Worm (Caenorhabditis elegans) whole organism, mixed stage, embryonic: Measurements from ENCODE around the gene Y75B8A.33.
"Not testable (repeated sequence)": the region's sequence is repeated elsewhere in the genome, so short reads cannot be mapped to it uniquely, and the experiment has no call there.

ENCODE experiments used
- M03D4.4 ChIP-seq: sonication (generic microtip); optimal IDR thresholded peaks from 2 replicates; lab custom pipeline; 2017; ENCODE audit warnings: mild to moderate bottlenecking, missing genetic modification characterization, missing compliant biosample characterization
- ces-1 ChIP-seq: fragments of 150-350 bp; optimal IDR thresholded peaks from 2 replicates; lab custom pipeline; 2014; ENCODE audit warnings: missing biosample characterization, missing genetic modification reagents, missing genetic modification characterization
- lsy-2 ChIP-seq: fragments of 150-350 bp; optimal IDR thresholded peaks from 2 replicates; lab custom pipeline; 2014; ENCODE audit warnings: missing biosample characterization, missing genetic modification characterization
- nhr-76 ChIP-seq: sonication (generic microtip); optimal IDR thresholded peaks from 2 replicates; lab custom pipeline; 2017; ENCODE audit warnings: missing biosample characterization, missing genetic modification characterization
- unc-39 ChIP-seq: fragments of 150-350 bp; optimal IDR thresholded peaks from 2 replicates; lab custom pipeline; 2014; ENCODE audit warnings: missing biosample characterization, missing genetic modification characterization
- zip-8 ChIP-seq: fragments of 150-350 bp; optimal IDR thresholded peaks from 2 replicates; lab custom pipeline; 2014; ENCODE audit warnings: missing biosample characterization, missing genetic modification characterization

DNA sequence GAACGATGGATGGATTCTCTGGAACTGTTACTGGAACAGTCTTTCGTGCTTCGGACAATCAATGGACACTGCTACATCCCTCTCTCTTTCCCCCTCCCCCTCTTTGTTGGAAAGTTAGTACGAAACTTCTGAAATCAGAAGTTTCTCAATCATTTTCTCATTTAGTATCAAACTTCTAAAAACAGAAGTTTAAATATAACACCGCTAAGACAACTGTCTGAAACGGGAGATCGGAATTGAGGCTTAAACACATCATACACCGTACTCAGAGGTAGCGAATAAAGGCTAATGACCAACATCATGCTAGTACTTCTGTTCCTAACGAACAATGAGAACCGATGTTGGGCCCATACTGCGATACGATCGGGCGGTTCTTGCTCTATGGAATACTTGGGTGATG is 19.4 kb upstream of the Y75B8A.33 start, which contains the start of gene Y49E10.30:
- not testable (repeated sequence) for TF ChIP-seq nhr-76 (tag; lab: Kevin White, UChicago); unc-39 (tag; lab: Kevin White, UChicago); ces-1 (GFP tag; lab: Kevin White, UChicago); M03D4.4; lsy-2; zip-8 (tag; lab: Kevin White, UChicago)
